Fruit fly (Drosophila melanogaster): ENCODE results near the gene CG4020.

- no peak for TF ChIP-seq ttk (optimal IDR thresholded peaks at IDR 0.05)
- no peak for TF ChIP-seq Myc (optimal IDR thresholded peaks at IDR 0.05)
Observed at dm6 chrX:5926718-5927117, 21.2 kb downstream of the CG4020 start.
